Fruit fly (Drosophila melanogaster) whole organism, embryonic: ENCODE data around the gene RpL28.
A peak's percentile ranks its signal among the peaks of the same experiment; 100 is the strongest.

ENCODE experiments used
- Atf3 ChIP-seq: fragments of 200-800 bp; sonication (Bioruptor generic); optimal IDR thresholded peaks from 3 replicates; lab custom pipeline; 2016; ENCODE audit warnings: missing biosample characterization, missing genetic modification characterization
- Bgb ChIP-seq: fragments of 200-800 bp; sonication (Bioruptor generic); IDR thresholded peaks from 2 replicates; pipeline ENCODE4 v1.3.6; 2022; ENCODE audit warnings: missing biosample characterization, missing genetic modification characterization; ENCODE audit not compliant: partially characterized antibody
- CG11093 ChIP-seq: fragments of 200-800 bp; sonication (Bioruptor generic); IDR thresholded peaks from 3 replicates; pipeline ENCODE4 v1.3.6; 2022; ENCODE audit warnings: missing biosample characterization, missing genetic modification characterization
- CG11398 ChIP-seq: fragments of 200-800 bp; sonication (Bioruptor generic); optimal IDR thresholded peaks from 2 replicates; lab custom pipeline; 2016; ENCODE audit warnings: missing biosample characterization, missing genetic modification characterization
- CG11560 ChIP-seq: fragments of 200-800 bp; sonication (Bioruptor generic); IDR thresholded peaks from 3 replicates; pipeline ENCODE4 v1.3.6; 2022; ENCODE audit warnings: missing biosample characterization, missing genetic modification characterization
- CG11723 ChIP-seq: fragments of 200-800 bp; sonication (Bioruptor generic); optimal IDR thresholded peaks from 2 replicates; lab custom pipeline; 2017; ENCODE audit warnings: missing biosample characterization, mild to moderate bottlenecking, missing genetic modification characterization
- CG12104 ChIP-seq: fragments of 200-800 bp; sonication (Bioruptor generic); optimal IDR thresholded peaks from 3 replicates; lab custom pipeline; 2016; ENCODE audit warnings: missing biosample characterization, missing genetic modification characterization
- CG13424 ChIP-seq: fragments of 200-800 bp; sonication (Bioruptor generic); optimal IDR thresholded peaks from 2 replicates; lab custom pipeline; 2019; ENCODE audit warnings: missing biosample characterization, mild to moderate bottlenecking, missing genetic modification characterization, moderate library complexity
- CG17385 ChIP-seq: fragments of 200-800 bp; sonication (Bioruptor generic); optimal IDR thresholded peaks from 3 replicates; lab custom pipeline; 2018; ENCODE audit warnings: missing biosample characterization, mild to moderate bottlenecking, missing genetic modification characterization
- CG18011 ChIP-seq: fragments of 200-800 bp; sonication (Bioruptor generic); optimal IDR thresholded peaks from 2 replicates; lab custom pipeline; 2017; ENCODE audit warnings: missing biosample characterization, missing genetic modification characterization, mild to moderate bottlenecking, moderate library complexity, missing genotype
- CG2120 ChIP-seq: fragments of 200-800 bp; sonication (Bioruptor generic); optimal IDR thresholded peaks from 3 replicates; lab custom pipeline; 2016; ENCODE audit warnings: missing biosample characterization, missing genetic modification characterization
- CG2129 ChIP-seq: fragments of 200-800 bp; sonication (Bioruptor generic); IDR thresholded peaks from 2 replicates; pipeline ENCODE4 v1.3.6; 2022; ENCODE audit warnings: missing biosample characterization, missing genetic modification characterization; ENCODE audit not compliant: partially characterized antibody
- CG32532 ChIP-seq: fragments of 200-800 bp; sonication (Bioruptor generic); IDR thresholded peaks from 2 replicates; pipeline ENCODE4 v1.3.6; 2022; ENCODE audit warnings: missing biosample characterization, missing genetic modification characterization
- CG7556 ChIP-seq: fragments of 200-800 bp; sonication (Bioruptor generic); optimal IDR thresholded peaks from 2 replicates; lab custom pipeline; 2017; ENCODE audit warnings: missing biosample characterization, mild to moderate bottlenecking, missing genetic modification characterization
- CG8089 ChIP-seq: fragments of 200-800 bp; sonication (Bioruptor generic); optimal IDR thresholded peaks from 3 replicates; lab custom pipeline; 2016; ENCODE audit warnings: missing biosample characterization, missing genetic modification characterization
- CG8388 ChIP-seq: fragments of 200-800 bp; sonication (Bioruptor generic); optimal IDR thresholded peaks from 2 replicates; lab custom pipeline; 2019; ENCODE audit warnings: missing biosample characterization, mild to moderate bottlenecking, missing genetic modification characterization, moderate library complexity
- CG9609 ChIP-seq: fragments of 200-800 bp; sonication (Bioruptor generic); optimal IDR thresholded peaks from 3 replicates; lab custom pipeline; 2016; ENCODE audit warnings: missing biosample characterization, missing genetic modification characterization
- CG9817 ChIP-seq: fragments of 200-800 bp; sonication (Bioruptor generic); optimal IDR thresholded peaks from 2 replicates; lab custom pipeline; 2018; ENCODE audit warnings: missing biosample characterization, mild to moderate bottlenecking, missing genetic modification characterization, moderate library complexity
- D ChIP-seq, 2 experiments: fragments of 200-800 bp in 1 of 2; fragments of >200 bp in 1 of 2; sonication (Bioruptor generic) in 1 of 2; optimal IDR thresholded peaks; 2 replicates in 1 of 2; 3 replicates in 1 of 2; lab custom pipeline; 2017; ENCODE audit warnings: mild to moderate bottlenecking in 1 of 2, missing biosample characterization in 1 of 2, missing genetic modification characterization in 1 of 2, missing genetic modification reagents in 1 of 2
- E2f1 ChIP-seq: fragments of 200-800 bp; sonication (Bioruptor generic); IDR thresholded peaks from 2 replicates; pipeline ENCODE4 v1.3.6; 2022; ENCODE audit warnings: missing biosample characterization, missing genetic modification characterization
- HLH54F ChIP-seq: fragments of 200-800 bp; sonication (Bioruptor generic); optimal IDR thresholded peaks from 3 replicates; lab custom pipeline; 2016; ENCODE audit warnings: missing biosample characterization, missing genetic modification characterization
- Lhr ChIP-seq: fragments of 200-800 bp; sonication (Bioruptor generic); optimal IDR thresholded peaks from 3 replicates; lab custom pipeline; 2017; ENCODE audit warnings: mild to moderate bottlenecking, missing biosample characterization, missing genetic modification reagents, missing genetic modification characterization
- MESR4 ChIP-seq: fragments of 200-800 bp; sonication (Bioruptor generic); optimal IDR thresholded peaks from 2 replicates; lab custom pipeline; 2018; ENCODE audit warnings: missing biosample characterization, mild to moderate bottlenecking, missing genetic modification characterization, moderate library complexity
- Poxn ChIP-seq: fragments of 200-800 bp; sonication (Bioruptor generic); IDR thresholded peaks from 2 replicates; pipeline ENCODE4 v1.3.6; 2022; ENCODE audit warnings: missing biosample characterization, missing genetic modification characterization
- Ptx1 ChIP-seq: fragments of 200-800 bp; sonication (Bioruptor generic); IDR thresholded peaks from 2 replicates; pipeline ENCODE4 v1.3.6; 2022; ENCODE audit warnings: missing biosample characterization, missing genetic modification characterization
- Sin3A ChIP-seq: fragments of >200 bp; optimal IDR thresholded peaks from 2 replicates; lab custom pipeline; 2018
- Sox102F ChIP-seq: fragments of 200-800 bp; sonication (Bioruptor generic); optimal IDR thresholded peaks from 2 replicates; lab custom pipeline; 2018; ENCODE audit warnings: missing biosample characterization, mild to moderate bottlenecking, missing genetic modification characterization, moderate library complexity
- ab ChIP-seq: fragments of 200-800 bp; sonication (Bioruptor generic); optimal IDR thresholded peaks from 2 replicates; lab custom pipeline; 2016; ENCODE audit warnings: missing biosample characterization, missing genetic modification characterization
- btn ChIP-seq: fragments of 200-800 bp; sonication (Bioruptor generic); optimal IDR thresholded peaks from 2 replicates; lab custom pipeline; 2016; ENCODE audit warnings: missing biosample characterization, missing genetic modification characterization
- cato ChIP-seq: fragments of 200-800 bp; sonication (Bioruptor generic); optimal IDR thresholded peaks from 2 replicates; lab custom pipeline; 2016; ENCODE audit warnings: missing biosample characterization, missing genetic modification characterization, borderline replicate concordance
- chm ChIP-seq: fragments of 200-800 bp; sonication (Bioruptor generic); IDR thresholded peaks from 2 replicates; pipeline ENCODE4 v1.3.6; 2022; ENCODE audit warnings: missing biosample characterization, missing genetic modification characterization
- ci ChIP-seq: fragments of 200-800 bp; sonication (Bioruptor generic); IDR thresholded peaks from 3 replicates; pipeline ENCODE4 v1.3.6; 2022; ENCODE audit warnings: missing biosample characterization, missing genetic modification characterization
- da ChIP-seq: fragments of 200-800 bp; sonication (Bioruptor generic); optimal IDR thresholded peaks from 2 replicates; lab custom pipeline; 2016; ENCODE audit warnings: missing biosample characterization, missing genetic modification characterization
- dan ChIP-seq: fragments of 200-800 bp; sonication (Bioruptor generic); IDR thresholded peaks from 2 replicates; pipeline ENCODE4 v1.3.6; 2022; ENCODE audit warnings: missing biosample characterization, missing genetic modification characterization
- esg ChIP-seq: fragments of 200-800 bp; sonication (Bioruptor generic); conservative IDR thresholded peaks from 2 replicates; pipeline ENCODE4 v1.3.6; 2022; ENCODE audit warnings: missing biosample characterization, missing genetic modification characterization
- eve ChIP-seq, 2 experiments: fragments of >200 bp; optimal IDR thresholded peaks; 2 replicates each; lab custom pipeline; 2017; ENCODE audit warnings: missing biosample characterization in 2 of 2, missing genetic modification characterization in 2 of 2
- ewg ChIP-seq: fragments of 200-800 bp; sonication (Bioruptor generic); optimal IDR thresholded peaks from 3 replicates; lab custom pipeline; 2017; ENCODE audit warnings: mild to moderate bottlenecking, missing biosample characterization, missing genetic modification reagents, missing genetic modification characterization
- gt ChIP-seq: fragments of 200-800 bp; sonication (Bioruptor generic); IDR thresholded peaks from 2 replicates; pipeline ENCODE4 v1.3.6; 2022; ENCODE audit warnings: missing biosample characterization, missing genetic modification characterization
- jigr1 ChIP-seq: fragments of 200-800 bp; sonication (Bioruptor generic); IDR thresholded peaks from 3 replicates; pipeline ENCODE4 v1.3.6; 2022; ENCODE audit warnings: missing biosample characterization, missing genetic modification characterization
- ken ChIP-seq: fragments of 200-800 bp; sonication (Bioruptor generic); IDR thresholded peaks from 3 replicates; pipeline ENCODE4 v1.3.6; 2022; ENCODE audit warnings: missing biosample characterization, missing genetic modification characterization
- knrl ChIP-seq: fragments of 200-800 bp; sonication (Bioruptor generic); IDR thresholded peaks from 3 replicates; pipeline ENCODE4 v1.3.6; 2022; ENCODE audit warnings: missing biosample characterization, missing genetic modification characterization; ENCODE audit not compliant: partially characterized antibody
- lola ChIP-seq, 3 experiments: fragments of >200 bp in 2 of 3; fragments of 200-800 bp in 1 of 3; sonication (Bioruptor generic) in 1 of 3; optimal IDR thresholded peaks; 2 replicates each; lab custom pipeline; 2017 to 2019; ENCODE audit warnings: missing biosample characterization in 3 of 3, missing genetic modification characterization in 3 of 3, mild to moderate bottlenecking in 1 of 3, moderate library complexity in 1 of 3
- psq ChIP-seq: fragments of 200-800 bp; sonication (Bioruptor generic); optimal IDR thresholded peaks from 2 replicates; lab custom pipeline; 2017; ENCODE audit warnings: missing biosample characterization, missing genetic modification characterization
- sima ChIP-seq: fragments of 200-800 bp; sonication (Bioruptor generic); optimal IDR thresholded peaks from 2 replicates; lab custom pipeline; 2016; ENCODE audit warnings: missing biosample characterization, missing genetic modification characterization
- so ChIP-seq: fragments of 200-800 bp; sonication (Bioruptor generic); IDR thresholded peaks from 3 replicates; pipeline ENCODE4 v1.3.6; 2022; ENCODE audit warnings: missing biosample characterization, missing genetic modification characterization
- trem ChIP-seq: fragments of 200-800 bp; optimal IDR thresholded peaks from 3 replicates; lab custom pipeline; 2019; ENCODE audit warnings: missing biosample characterization, mild to moderate bottlenecking, missing genetic modification characterization, moderate library complexity
- vfl ChIP-seq: fragments of 200-800 bp; sonication (Bioruptor generic); optimal IDR thresholded peaks from 2 replicates; lab custom pipeline; 2016; ENCODE audit warnings: missing biosample characterization, missing genetic modification characterization
- vnd ChIP-seq: fragments of 200-800 bp; sonication (Bioruptor generic); IDR thresholded peaks from 3 replicates; pipeline ENCODE4 v1.3.6; 2022; ENCODE audit warnings: missing biosample characterization, missing genetic modification characterization; ENCODE audit not compliant: partially characterized antibody
- zfh1 ChIP-seq: fragments of 200-800 bp; sonication (Bioruptor generic); IDR thresholded peaks from 3 replicates; pipeline ENCODE4 v1.3.6; 2022; ENCODE audit warnings: missing biosample characterization, missing genetic modification characterization

RpL28 gene

dm6 chr3L:3178530-3179096, 44.1 kb downstream of the RpL28 start, which contains the start of the genes MnM and Girdin (continued):
- TF ChIP-seq trem (tag; lab: Kevin White, UChicago) (peak; percentile 91), lola (GFP tag; optimal IDR thresholded peaks at IDR 0.05; lab: Kevin White, UChicago) (peak in 1 of 3 experiments; percentile 58), HLH54F (peak; percentile 87), chm (GFP tag; lab: Robert Waterston, UW) (no peak), dan (GFP tag; lab: Robert Waterston, UW) (no peak), Bgb (GFP tag; lab: Robert Waterston, UW) (peak; percentile 74), Ptx1 (GFP tag; lab: Robert Waterston, UW) (no peak), ci (GFP tag; lab: Robert Waterston, UW) (peak; percentile 53; the same call in 1 of the 3 replicates), so (no peak), zfh1 (GFP tag; lab: Robert Waterston, UW) (peak; percentile 16; the same call in 1 of the 3 replicates), cato (no peak), CG18011 (GFP tag; lab: Kevin White, UChicago) (peak; percentile 65), CG8388 (GFP tag; lab: Kevin White, UChicago) (no peak), gt (GFP tag; lab: Robert Waterston, UW) (no peak), CG11093 (GFP tag; lab: Robert Waterston, UW) (no peak), psq (no peak), Sin3A (lab: Kevin White, UChicago) (peak; percentile 99), CG9609 (GFP tag; lab: Kevin White, UChicago) (peak; percentile 79), CG9817 (tag; lab: Kevin White, UChicago) (peak; percentile 67), MESR4 (peak; percentile 63), D (optimal IDR thresholded peaks at IDR 0.05; lab: Kevin White, UChicago) (peak; percentile 91), D (GFP tag; optimal IDR thresholded peaks at IDR 0.05; lab: Kevin White, UChicago) (no peak), ewg (GFP tag; lab: Kevin White, UChicago) (peak; percentile 10), ab (GFP tag; lab: Kevin White, UChicago) (peak; percentile 45), eve (GFP tag; optimal IDR thresholded peaks at IDR 0.05; lab: Kevin White, UChicago) (no peak), jigr1 (GFP tag; lab: Robert Waterston, UW) (no peak), CG2120 (peak; percentile 91), vnd (GFP tag; lab: Robert Waterston, UW) (peak; percentile 86), Atf3 (GFP tag; lab: Kevin White, UChicago) (peak; percentile 54), Sox102F (GFP tag; lab: Kevin White, UChicago) (no peak), CG8089 (GFP tag; lab: Kevin White, UChicago) (peak; percentile 64), CG13424 (tag; lab: Kevin White, UChicago) (peak; percentile 70), esg (GFP tag; lab: Robert Waterston, UW) (peak; percentile 42), CG11723 (no peak), da (peak; percentile 28), CG12104 (GFP tag; lab: Kevin White, UChicago) (peak; percentile 41), CG11398 (GFP tag; lab: Kevin White, UChicago) (no peak), ken (GFP tag; lab: Robert Waterston, UW) (0 out of 3 replicates have a peak, but pooled peaks have one; percentile 31), btn (GFP tag; lab: Kevin White, UChicago) (peak; percentile 52), knrl (GFP tag; lab: Robert Waterston, UW) (peak; percentile 88), E2f1 (GFP tag; lab: Robert Waterston, UW) (peak; percentile 25; the same call in 1 of the 2 replicates), CG11560 (peak; percentile 53; the same call in 1 of the 3 replicates), CG2129 (peak; percentile 41), Poxn (peak; percentile 10; the same call in 1 of the 2 replicates), Lhr (GFP tag; lab: Kevin White, UChicago) (peak; percentile 72), CG7556 (GFP tag; lab: Kevin White, UChicago) (no peak), sima (GFP tag; lab: Kevin White, UChicago) (no peak), vfl (GFP tag; lab: Kevin White, UChicago) (peak; percentile 56), CG17385 (GFP tag; lab: Kevin White, UChicago) (no peak), CG32532 (GFP tag; lab: Robert Waterston, UW) (peak; percentile 53; the same call in 1 of the 2 replicates)
